Fruit fly (Drosophila melanogaster) whole organism, prepupa: ENCODE measurements around the gene CG13272.

Experiments used
- CG11294 ChIP-seq: fragments of 200-800 bp; sonication (Bioruptor generic); IDR thresholded peaks from 2 replicates; pipeline ENCODE4 v1.3.6; 2022; ENCODE audit warnings: missing biosample characterization, missing genetic modification characterization
- CG32006 ChIP-seq: fragments of 200-800 bp; sonication (Bioruptor generic); optimal IDR thresholded peaks from 3 replicates; lab custom pipeline; 2017; ENCODE audit warnings: missing biosample characterization, mild to moderate bottlenecking, missing genetic modification characterization
- CG4318 ChIP-seq: fragments of 200-800 bp; sonication (Bioruptor generic); optimal IDR thresholded peaks from 3 replicates; lab custom pipeline; 2017; ENCODE audit warnings: missing biosample characterization, mild to moderate bottlenecking, missing genetic modification characterization
- Eip78C ChIP-seq: fragments of 200-800 bp; sonication (Bioruptor generic); peaks from one replicate; lab custom pipeline; 2016; ENCODE audit warnings: missing biosample characterization, missing genetic modification characterization
- Eip93F ChIP-seq: fragments of 200-800 bp; sonication (Bioruptor generic); optimal IDR thresholded peaks from 2 replicates; lab custom pipeline; 2016; ENCODE audit warnings: missing biosample characterization, mild to moderate bottlenecking, missing genetic modification characterization
- achi ChIP-seq: fragments of 200-800 bp; sonication (Bioruptor generic); optimal IDR thresholded peaks from 3 replicates; lab custom pipeline; 2016; ENCODE audit warnings: missing biosample characterization, missing genetic modification characterization
- fd59A ChIP-seq: fragments of 200-800 bp; sonication (Bioruptor generic); optimal IDR thresholded peaks from 2 replicates; lab custom pipeline; 2017; ENCODE audit warnings: missing biosample characterization, mild to moderate bottlenecking, missing genetic modification characterization, missing genetic modification reagents
- svp ChIP-seq: fragments of 200-800 bp; sonication (Bioruptor generic); peaks from one replicate; lab custom pipeline; 2016; ENCODE audit warnings: missing biosample characterization, missing genetic modification characterization

dm6 chr2L:16848670-16849069 is 44.0 kb downstream of the CG13272 start, which contains the start of gene CG13284:
- TF ChIP-seq CG32006 (GFP tag; lab: Kevin White, UChicago) (no peak), CG11294 (GFP tag; lab: Robert Waterston, UW) (no peak), Eip78C (no peak), CG4318 (GFP tag; lab: Kevin White, UChicago) (no peak), svp (GFP tag; lab: Kevin White, UChicago) (no peak), fd59A (no peak), achi (GFP tag; lab: Kevin White, UChicago) (no peak), Eip93F (GFP tag; lab: Kevin White, UChicago) (no peak)
